Fruit fly (Drosophila melanogaster) S2 (cell line): ENCODE data around the gene CG6015.
A peak's percentile ranks its signal among the peaks of the same experiment; 100 is the strongest.

Experiments
- CG8478 ChIP-seq: fragments of >200 bp; optimal IDR thresholded peaks from 2 replicates; lab custom pipeline; 2018
- CTCF ChIP-seq, 2 experiments: fragments of >200 bp; optimal IDR thresholded peaks; 2 replicates each; lab custom pipeline; 2018

CG6015 gene

DNA sequence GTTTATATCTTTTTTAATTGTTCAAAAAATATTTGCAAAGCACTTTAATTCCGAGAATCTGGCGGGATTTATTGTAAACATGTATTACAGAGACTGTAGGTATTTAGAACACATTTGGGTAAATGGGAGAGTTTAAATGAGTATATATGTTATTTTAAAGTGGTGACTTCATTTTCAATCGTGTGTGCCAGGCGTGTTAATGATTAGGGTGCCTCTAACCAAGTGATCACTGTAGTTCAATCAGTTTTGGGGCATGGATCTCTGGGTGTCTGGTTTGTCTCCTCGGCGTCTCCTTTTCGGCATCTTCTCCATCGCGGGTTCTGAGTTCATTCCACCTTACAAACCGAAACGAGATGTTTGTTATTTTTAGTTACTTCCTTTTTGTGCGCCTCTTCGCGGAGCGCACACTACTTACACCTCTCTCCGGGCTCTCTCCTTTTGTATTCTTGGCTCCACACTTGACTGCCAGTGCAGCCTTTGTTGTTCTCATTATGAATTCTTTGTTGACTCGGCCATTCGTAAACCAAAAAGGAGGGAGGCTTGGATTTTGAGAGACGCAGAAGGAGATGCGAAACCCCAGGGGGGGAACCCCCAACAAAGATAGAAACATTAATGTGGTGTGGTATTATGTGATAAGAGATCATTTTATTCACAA lies 9.8 kb upstream of the CG6015 start:
- TF ChIP-seq CTCF (optimal IDR thresholded peaks at IDR 0.05; lab: Kevin White, UChicago) = no peak
- TF ChIP-seq CG8478 (lab: Kevin White, UChicago) = no peak

DNA sequence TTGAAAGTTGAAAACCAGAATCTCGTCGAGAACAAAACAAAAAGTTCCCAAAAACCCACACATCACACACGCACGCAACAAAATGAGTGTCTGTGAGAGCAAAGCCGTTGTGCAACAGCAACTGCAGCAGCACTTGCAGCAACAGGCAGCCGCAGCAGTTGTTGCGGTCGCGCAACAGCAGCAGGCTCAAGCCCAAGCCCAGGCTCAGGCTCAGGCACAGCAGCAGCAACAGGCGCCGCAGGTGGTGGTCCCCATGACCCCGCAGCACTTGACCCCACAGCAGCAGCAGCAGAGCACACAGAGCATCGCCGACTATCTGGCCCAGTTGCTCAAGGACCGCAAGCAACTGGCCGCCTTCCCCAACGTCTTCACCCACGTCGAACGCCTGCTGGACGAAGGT lies 8.9 kb upstream of the CG6015 start:
- no peak for TF ChIP-seq CG8478 (lab: Kevin White, UChicago)
- no peak for TF ChIP-seq CTCF (optimal IDR thresholded peaks at IDR 0.05; lab: Kevin White, UChicago)

DNA sequence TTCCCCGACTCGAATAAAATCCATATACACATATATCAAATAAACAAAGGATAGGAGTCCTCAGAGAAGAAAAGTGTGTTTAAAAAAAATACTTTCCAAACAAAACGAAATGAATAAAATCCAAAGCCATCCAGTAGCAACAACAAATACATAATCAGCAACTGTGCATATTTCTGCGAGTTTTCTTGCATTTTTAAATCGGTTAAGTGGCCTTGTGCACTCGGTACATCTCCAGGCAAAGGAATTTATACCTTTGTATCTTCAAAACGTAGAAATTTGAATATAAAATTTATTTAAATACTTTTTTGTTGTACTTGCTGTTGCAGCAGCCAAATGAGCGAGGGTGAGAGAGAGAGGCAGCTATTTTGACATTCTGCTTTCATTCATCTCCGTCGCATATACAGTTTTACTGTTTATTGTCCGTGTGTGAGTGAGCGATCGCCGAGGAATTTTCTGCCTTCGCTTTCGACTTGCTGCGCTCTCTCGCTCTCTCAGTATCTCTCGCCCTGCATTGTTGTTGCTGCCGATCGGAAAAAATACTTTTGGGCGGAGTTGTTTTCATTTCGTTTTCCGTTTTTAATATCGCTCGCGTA lies 8.3 kb upstream of the CG6015 start:
- TF ChIP-seq CG8478 (lab: Kevin White, UChicago) (no peak), CTCF (optimal IDR thresholded peaks at IDR 0.05; lab: Kevin White, UChicago) (no peak)

DNA sequence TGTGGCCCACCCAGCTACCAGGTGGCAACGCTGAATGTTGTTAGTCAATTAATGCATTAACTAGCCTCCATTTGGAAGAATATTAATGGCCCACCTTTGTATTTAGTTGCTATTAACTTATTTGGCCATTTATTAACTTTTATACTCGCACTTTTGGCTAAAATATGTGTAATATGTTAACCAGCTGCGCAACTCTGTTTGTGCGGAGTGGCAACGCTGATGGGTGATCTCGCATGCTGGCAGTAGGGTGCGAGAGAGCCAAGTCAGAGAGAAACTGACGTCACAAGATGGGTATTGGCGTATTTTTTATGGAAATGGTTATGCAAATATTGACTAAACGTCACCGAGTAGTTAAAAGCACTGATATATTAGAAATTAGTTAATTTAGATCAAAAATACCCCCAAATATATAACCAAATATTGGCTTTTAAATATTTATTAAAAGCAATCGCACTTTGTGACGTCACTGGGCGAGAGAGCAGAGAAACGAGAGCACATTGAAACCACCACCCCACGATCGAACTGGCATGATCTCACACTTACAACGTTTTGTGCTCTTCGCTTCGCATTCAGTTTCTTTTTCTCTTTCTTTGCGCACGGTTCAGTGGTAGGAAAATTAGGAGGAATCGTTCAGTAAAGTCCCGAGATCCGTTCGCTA lies 7.7 kb upstream of the CG6015 start, which contains the start of gene how:
Gene how (plus strand): TSS at position 567 of the 658 bp plus-strand sequence.
- TF ChIP-seq CTCF (optimal IDR thresholded peaks at IDR 0.05; lab: Kevin White, UChicago) = peak in 1 of 2 experiments; percentile 52
- TF ChIP-seq CG8478 (lab: Kevin White, UChicago) = no peak

DNA sequence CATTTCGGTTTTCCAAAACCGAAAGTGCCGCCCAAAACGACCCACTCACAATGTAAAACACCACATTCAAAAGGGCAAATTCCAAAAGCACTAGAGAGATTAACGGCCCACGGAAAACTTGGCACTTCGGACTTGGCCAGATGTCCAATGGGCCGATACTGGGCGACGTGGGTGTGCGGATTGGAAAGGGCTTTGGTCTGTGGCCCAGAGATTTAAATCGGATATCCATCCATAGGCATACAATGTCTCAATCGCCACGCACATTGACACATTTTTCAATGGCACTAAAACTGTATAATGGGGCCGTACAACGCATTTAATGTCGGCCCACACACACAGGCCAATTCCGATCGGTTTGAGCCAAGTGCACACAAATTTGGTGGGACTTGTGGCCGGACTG lies 6.3 kb upstream of the CG6015 start:
- TF ChIP-seq CG8478 (lab: Kevin White, UChicago) (no peak), CTCF (optimal IDR thresholded peaks at IDR 0.05; lab: Kevin White, UChicago) (no peak)

DNA sequence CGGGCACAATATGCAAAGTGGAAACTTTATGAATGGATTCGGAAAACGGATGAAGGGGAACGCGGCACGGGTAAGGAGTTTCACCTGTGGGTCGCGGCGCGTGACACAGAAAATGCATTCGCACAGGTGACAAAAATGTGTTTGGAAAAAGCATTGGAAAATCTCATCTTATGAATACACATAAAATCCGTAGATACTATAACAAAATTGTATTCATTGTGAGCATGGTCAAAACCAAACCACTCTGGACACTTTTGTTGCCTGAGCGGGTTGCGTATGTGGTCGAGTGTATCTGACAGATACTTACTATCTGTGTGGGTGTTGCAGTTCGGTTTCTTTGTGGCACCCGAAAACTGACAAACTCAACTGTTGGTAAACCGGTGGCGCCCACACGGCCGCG lies 5.4 kb upstream of the CG6015 start:
- TF ChIP-seq CTCF (optimal IDR thresholded peaks at IDR 0.05; lab: Kevin White, UChicago) = no peak
- TF ChIP-seq CG8478 (lab: Kevin White, UChicago) = no peak

DNA sequence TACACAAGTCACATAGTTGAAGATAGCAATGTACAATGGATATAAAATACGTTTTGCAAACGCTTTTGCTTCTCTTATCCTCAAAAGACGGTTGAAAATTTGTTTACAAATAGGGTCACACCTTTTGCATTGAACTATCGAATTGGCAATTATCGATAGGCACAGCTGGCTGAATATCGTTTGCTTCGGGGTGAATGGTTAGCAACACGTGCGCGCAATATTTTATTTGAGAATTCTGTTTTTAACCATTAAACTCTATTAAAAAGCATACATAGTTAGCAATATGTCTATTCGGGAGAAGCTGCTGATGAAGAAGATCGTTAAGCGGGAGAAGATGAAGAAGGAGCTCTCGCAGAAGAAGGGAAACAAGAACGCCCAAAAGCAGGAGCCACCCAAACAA lies 1.5 kb upstream of the CG6015 start:
- TF ChIP-seq CTCF (optimal IDR thresholded peaks at IDR 0.05; lab: Kevin White, UChicago) = peak in 1 of 2 experiments; percentile 26
- TF ChIP-seq CG8478 (lab: Kevin White, UChicago) = no peak

DNA sequence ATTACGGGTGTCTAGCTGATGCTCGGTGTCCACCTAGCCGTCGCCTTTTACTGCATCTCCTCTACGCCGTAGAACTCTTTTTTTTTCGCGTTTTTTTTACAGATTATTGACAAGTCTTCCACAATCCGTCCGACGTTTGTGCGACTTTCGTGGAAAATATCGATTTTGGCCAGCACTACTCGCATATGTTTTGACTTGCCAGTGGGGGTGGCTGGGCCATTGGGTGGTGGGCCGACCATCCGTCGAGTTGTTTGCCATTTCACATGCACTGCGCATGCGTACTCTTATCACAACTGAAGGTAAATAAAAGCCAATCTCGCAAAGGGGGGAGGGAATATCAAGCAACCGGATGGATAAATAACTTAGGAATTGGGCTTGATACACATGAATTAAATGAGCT lies 2.3 kb downstream of the CG6015 start, which contains the start of gene CG13409:
Gene CG13409 (minus strand): TSS at position 163 of the 400 bp plus-strand sequence.
- TF ChIP-seq CTCF (optimal IDR thresholded peaks at IDR 0.05; lab: Kevin White, UChicago) (no peak), CG8478 (lab: Kevin White, UChicago) (no peak)

DNA sequence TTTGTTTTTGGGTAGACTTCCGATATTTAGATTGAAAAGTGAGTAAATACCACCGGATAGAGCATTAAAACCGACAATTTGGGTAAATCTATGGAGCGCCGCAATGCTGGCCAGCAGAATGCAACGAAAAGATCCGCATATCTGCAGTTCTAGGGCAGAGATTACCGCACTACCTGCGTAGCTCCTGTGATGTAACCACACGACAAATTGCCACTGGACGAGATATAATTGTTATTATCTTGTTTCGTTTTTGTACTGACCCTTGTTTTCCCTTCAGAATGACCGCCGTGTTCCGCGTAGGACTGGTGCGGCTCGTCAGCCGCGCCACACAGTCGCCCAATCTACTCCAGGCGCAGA lies 6.4 kb downstream of the CG6015 start:
- no peak for TF ChIP-seq CG8478 (lab: Kevin White, UChicago)
- TF ChIP-seq CTCF (optimal IDR thresholded peaks at IDR 0.05; lab: Kevin White, UChicago) = no peak

DNA sequence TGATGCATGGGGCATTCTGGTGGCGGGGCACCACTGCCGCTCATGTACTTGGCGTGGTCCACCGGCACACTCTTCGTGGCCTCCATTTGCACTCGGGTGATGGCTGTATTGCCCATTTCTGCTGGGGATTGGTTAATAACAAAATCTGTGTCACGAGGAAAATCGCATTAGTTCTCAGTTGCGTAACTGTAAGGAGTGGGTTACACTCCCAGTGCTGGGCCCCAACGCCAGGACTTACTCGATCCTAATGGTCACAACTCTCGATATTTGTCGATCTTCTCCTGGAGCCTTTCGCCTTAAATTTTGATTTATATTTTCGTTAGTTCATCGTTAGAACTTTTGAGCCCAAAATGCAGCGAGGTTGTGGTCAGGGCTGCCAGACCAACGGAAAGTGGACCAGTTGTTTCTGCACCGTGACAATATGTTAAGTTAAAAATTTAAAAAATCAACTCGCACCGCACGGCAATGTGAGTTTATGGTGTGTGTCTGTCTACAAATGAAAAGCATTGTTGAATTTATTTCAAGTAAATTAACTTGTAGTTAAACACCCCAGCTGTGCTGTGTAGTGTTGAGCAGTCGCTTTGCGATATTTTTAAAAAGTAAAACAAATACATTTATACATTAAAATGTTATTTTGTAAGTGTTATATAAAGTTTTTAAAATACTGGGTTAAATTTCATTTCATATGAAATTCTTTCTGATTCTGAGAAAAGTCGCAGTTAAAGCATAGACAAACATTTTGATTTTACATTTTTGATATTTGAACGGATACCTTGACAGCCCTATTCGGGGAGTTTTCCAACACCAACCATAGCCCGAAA lies 7.0 kb downstream of the CG6015 start, which contains the start of the genes Cchl and ND-42:
Gene Cchl (minus strand): TSS at position 559 of the 821 bp plus-strand sequence.
Gene ND-42 (plus strand): TSS at position 788 of the 821 bp plus-strand sequence.
- TF ChIP-seq CTCF (optimal IDR thresholded peaks at IDR 0.05; lab: Kevin White, UChicago) (no peak), CG8478 (lab: Kevin White, UChicago) (no peak)

DNA sequence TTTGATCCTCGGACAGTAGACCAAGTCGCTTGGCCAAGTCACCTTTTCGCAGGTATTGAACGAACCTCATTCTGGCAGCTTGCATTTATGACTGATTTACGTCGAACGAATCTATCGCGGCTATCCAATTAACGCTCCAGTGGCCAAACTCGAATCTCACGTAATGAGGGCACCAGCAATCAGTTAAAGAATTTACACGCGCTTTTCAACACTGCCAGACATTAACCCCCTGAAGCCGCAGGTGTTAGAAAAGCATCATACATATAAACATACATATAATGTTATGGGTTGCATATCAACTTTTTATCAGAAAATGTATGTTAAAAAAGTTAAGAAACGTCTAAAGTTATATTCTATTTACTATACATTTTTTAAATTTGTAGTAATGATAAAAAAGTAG lies 8.8 kb downstream of the CG6015 start, which contains the start of gene CG6028:
Gene CG6028 (minus strand): TSS at position 187 of the 400 bp plus-strand sequence.
- TF ChIP-seq CG8478 (lab: Kevin White, UChicago) = no peak
- TF ChIP-seq CTCF (optimal IDR thresholded peaks at IDR 0.05; lab: Kevin White, UChicago) = no peak

DNA sequence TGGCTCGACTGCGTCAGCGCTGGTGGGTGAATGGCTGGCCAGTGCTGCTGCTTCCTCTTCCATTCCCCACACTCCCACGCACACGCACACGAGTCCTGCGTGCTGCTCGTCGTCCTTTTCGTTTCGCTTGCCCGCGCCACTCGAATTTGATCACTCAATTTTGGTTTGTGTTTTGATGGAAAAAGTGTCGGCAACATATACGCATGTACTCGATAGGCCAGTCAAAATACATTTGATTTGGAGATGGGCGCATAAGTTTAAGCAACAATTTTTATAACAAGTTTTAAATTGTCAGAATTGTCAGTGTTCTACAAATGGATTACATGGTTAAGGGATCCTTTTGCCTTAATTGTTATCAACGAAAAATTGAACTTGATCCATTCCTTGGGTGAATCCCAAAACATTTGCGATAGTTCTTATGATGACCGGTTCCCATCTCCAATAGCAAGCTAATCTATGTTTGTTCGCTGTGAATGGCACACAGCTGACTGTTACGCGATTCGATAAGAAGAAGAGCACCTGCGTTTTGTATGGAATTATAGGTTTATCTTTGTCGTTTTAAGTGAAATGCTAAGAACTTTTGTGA lies 11.0 kb downstream of the CG6015 start, which contains the start of the genes Mitofilin and mRpL35:
Gene Mitofilin (minus strand): TSS at position 295 of the 586 bp plus-strand sequence.
Gene mRpL35 (plus strand): TSS at position 487 of the 586 bp plus-strand sequence.
- TF ChIP-seq CTCF (optimal IDR thresholded peaks at IDR 0.05; lab: Kevin White, UChicago) (no peak), CG8478 (lab: Kevin White, UChicago) (no peak)

DNA sequence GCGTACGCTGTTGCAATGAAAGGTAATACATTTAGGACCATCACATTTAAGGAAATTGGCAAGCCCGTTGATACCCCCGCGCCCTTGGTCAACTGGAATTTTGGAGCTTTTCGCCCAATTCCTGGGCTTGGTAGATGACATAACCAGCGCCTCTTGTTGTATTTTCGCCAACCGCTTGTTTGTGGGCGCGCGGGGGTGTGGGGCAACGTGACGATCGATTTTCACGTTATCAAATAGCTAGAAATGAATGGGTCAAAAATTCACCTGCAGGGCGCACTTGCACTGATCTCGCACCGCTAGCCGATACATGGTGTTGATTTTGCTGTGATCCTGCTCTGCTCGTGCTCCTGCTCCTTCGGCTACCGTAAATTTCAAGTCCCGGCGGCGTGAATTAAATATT lies 11.5 kb downstream of the CG6015 start:
- TF ChIP-seq CTCF (optimal IDR thresholded peaks at IDR 0.05; lab: Kevin White, UChicago) (no peak), CG8478 (lab: Kevin White, UChicago) (no peak)
